Worm (Caenorhabditis elegans): ENCODE results near the gene Y81G3A.2.

Gene Y81G3A.2

ce11 chrII:13065251-13065650 lies 15.5 kb upstream of the Y81G3A.2 start (continued):
- TF ChIP-seq snpc-4 (tag; optimal IDR thresholded peaks at IDR 0.05) = no peak
- no peak for TF ChIP-seq mbf-1 (tag; optimal IDR thresholded peaks at IDR 0.05)
- TF ChIP-seq R02D3.7 (tag; optimal IDR thresholded peaks at IDR 0.05) = no peak
- no peak for TF ChIP-seq lin-11 (tag; optimal IDR thresholded peaks at IDR 0.05)
- TF ChIP-seq nhr-129 (tag; optimal IDR thresholded peaks at IDR 0.05) = peak; percentile 33

- TF ChIP-seq R02D3.7 (tag; optimal IDR thresholded peaks at IDR 0.05) = no peak
- no peak for TF ChIP-seq nhr-12 (tag; optimal IDR thresholded peaks at IDR 0.05)
- peak; percentile 3 for TF ChIP-seq sma-9 (GFP tag; optimal IDR thresholded peaks at IDR 0.05)
- no peak for TF ChIP-seq sma-9 (tag; optimal IDR thresholded peaks at IDR 0.05)
- peak; percentile 6 for TF ChIP-seq unc-55 (GFP tag; optimal IDR thresholded peaks at IDR 0.05)
- TF ChIP-seq lsy-2 (tag; optimal IDR thresholded peaks at IDR 0.05) = peak in 1 of 2 experiments; percentile 12
- no peak for TF ChIP-seq snpc-4 (tag; optimal IDR thresholded peaks at IDR 0.05)
- TF ChIP-seq F13H6.1 (tag; optimal IDR thresholded peaks at IDR 0.05) = peak; percentile 37
- no peak for TF ChIP-seq Y55F3AM.14 (GFP tag; optimal IDR thresholded peaks at IDR 0.05)
- TF ChIP-seq nhr-129 (tag; optimal IDR thresholded peaks at IDR 0.05) = peak; percentile 28
- no peak for TF ChIP-seq mdl-1 (tag; optimal IDR thresholded peaks at IDR 0.05)
- TF ChIP-seq lin-39 (tag; optimal IDR thresholded peaks at IDR 0.05) = no peak
- TF ChIP-seq nhr-21 (tag; optimal IDR thresholded peaks at IDR 0.05) = no peak
Observed at ce11 chrII:13066777-13067290, 13.9 kb upstream of the Y81G3A.2 start.

ce11 chrII:13073102-13073501 lies 7.6 kb upstream of the Y81G3A.2 start, which contains the start of gene F42G4.5:
Gene F42G4.5, plus strand, starts transcription at chrII:13073480.
- TF ChIP-seq sma-9 (GFP tag; optimal IDR thresholded peaks at IDR 0.05) = peak; percentile 1
- no peak for TF ChIP-seq sma-9 (tag; optimal IDR thresholded peaks at IDR 0.05)
- TF ChIP-seq fos-1 (tag; optimal IDR thresholded peaks at IDR 0.05) = peak; percentile 79
- no peak for TF ChIP-seq nhr-11 (tag; optimal IDR thresholded peaks at IDR 0.05)

ce11 chrII:13073742-13074141 lies 7.0 kb upstream of the Y81G3A.2 start:
- TF ChIP-seq mab-5 (tag; optimal IDR thresholded peaks at IDR 0.05) (no peak), ceh-16 (tag; optimal IDR thresholded peaks at IDR 0.05) (no peak), nhr-10 (tag; optimal IDR thresholded peaks at IDR 0.05) (no peak), R02D3.7 (tag; optimal IDR thresholded peaks at IDR 0.05) (no peak), nhr-6 (tag; optimal IDR thresholded peaks at IDR 0.05) (no peak), sem-4 (tag; optimal IDR thresholded peaks at IDR 0.05) (no peak), peb-1 (tag; optimal IDR thresholded peaks at IDR 0.05) (no peak), ceh-82 (tag; optimal IDR thresholded peaks at IDR 0.05) (no peak), unc-62 (GFP tag; optimal IDR thresholded peaks at IDR 0.05) (no peak), sma-3 (GFP tag; optimal IDR thresholded peaks at IDR 0.05) (no peak), ama-1 (optimal IDR thresholded peaks at IDR 0.05) (no peak), nhr-23 (tag; optimal IDR thresholded peaks at IDR 0.05) (no peak), sma-9 (GFP tag; optimal IDR thresholded peaks at IDR 0.05) (no peak), sma-9 (tag; optimal IDR thresholded peaks at IDR 0.05) (no peak), unc-39 (tag; optimal IDR thresholded peaks at IDR 0.05) (no peak), mbf-1 (tag; optimal IDR thresholded peaks at IDR 0.05) (no peak), nhr-21 (tag; optimal IDR thresholded peaks at IDR 0.05) (no peak), lin-13 (GFP tag; optimal IDR thresholded peaks at IDR 0.05) (no peak), fos-1 (tag; optimal IDR thresholded peaks at IDR 0.05) (no peak), mdl-1 (tag; optimal IDR thresholded peaks at IDR 0.05) (no peak), nhr-77 (tag; optimal IDR thresholded peaks at IDR 0.05) (no peak)

ce11 chrII:13076301-13076916 lies 4.3 kb upstream of the Y81G3A.2 start:
- peak; percentile 26 for TF ChIP-seq sma-9 (GFP tag; optimal IDR thresholded peaks at IDR 0.05)
- TF ChIP-seq sma-9 (tag; optimal IDR thresholded peaks at IDR 0.05) = no peak
- peak; percentile 48 for TF ChIP-seq fos-1 (tag; optimal IDR thresholded peaks at IDR 0.05)
- TF ChIP-seq zag-1 (tag; optimal IDR thresholded peaks at IDR 0.05) = no peak
- TF ChIP-seq nhr-25 (tag; optimal IDR thresholded peaks at IDR 0.05) = no peak

Measured in whole organism, L2 larva.